Fruit fly (Drosophila melanogaster): ENCODE data around the gene CG33293.

CG33293 gene

DNA sequence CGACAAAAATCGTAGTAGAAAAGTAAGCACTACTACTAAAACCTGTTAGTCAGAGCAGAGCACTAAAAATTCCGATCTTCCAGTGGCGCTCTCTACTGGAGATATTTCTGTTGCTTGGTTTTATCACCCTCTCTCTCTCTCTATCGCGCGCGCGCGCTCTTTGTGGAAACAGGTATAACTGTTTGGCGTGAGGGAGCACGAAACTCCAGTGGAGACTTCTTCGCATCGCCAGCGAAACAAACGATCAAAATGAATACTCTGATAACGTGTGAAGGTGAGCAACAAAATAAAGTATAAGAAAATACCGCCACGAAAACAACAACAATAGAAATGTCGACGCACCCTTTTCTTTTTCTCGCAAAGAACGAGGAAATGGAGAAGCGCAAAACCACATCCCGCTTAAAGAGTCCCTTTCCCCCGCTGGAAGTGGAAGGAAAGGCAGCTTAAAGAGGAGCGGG is 24.2 kb downstream of the CG33293 start:
- TF ChIP-seq CG4496 (GFP tag; IDR thresholded peaks at IDR 0.05) (no peak), CG9948 (tag; optimal IDR thresholded peaks at IDR 0.05) (no peak), Pif1A (GFP tag; optimal IDR thresholded peaks at IDR 0.05) (no peak), CG10348 (GFP tag; IDR thresholded peaks at IDR 0.05) (no peak), EcR (GFP tag; optimal IDR thresholded peaks at IDR 0.05) (peak; percentile 60), CG8159 (tag; optimal IDR thresholded peaks at IDR 0.05) (no peak), D1 (tag; optimal IDR thresholded peaks at IDR 0.05) (no peak), Snoo (tag; optimal IDR thresholded peaks at IDR 0.05) (no peak), CG8301 (tag; optimal IDR thresholded peaks at IDR 0.05) (no peak)

DNA sequence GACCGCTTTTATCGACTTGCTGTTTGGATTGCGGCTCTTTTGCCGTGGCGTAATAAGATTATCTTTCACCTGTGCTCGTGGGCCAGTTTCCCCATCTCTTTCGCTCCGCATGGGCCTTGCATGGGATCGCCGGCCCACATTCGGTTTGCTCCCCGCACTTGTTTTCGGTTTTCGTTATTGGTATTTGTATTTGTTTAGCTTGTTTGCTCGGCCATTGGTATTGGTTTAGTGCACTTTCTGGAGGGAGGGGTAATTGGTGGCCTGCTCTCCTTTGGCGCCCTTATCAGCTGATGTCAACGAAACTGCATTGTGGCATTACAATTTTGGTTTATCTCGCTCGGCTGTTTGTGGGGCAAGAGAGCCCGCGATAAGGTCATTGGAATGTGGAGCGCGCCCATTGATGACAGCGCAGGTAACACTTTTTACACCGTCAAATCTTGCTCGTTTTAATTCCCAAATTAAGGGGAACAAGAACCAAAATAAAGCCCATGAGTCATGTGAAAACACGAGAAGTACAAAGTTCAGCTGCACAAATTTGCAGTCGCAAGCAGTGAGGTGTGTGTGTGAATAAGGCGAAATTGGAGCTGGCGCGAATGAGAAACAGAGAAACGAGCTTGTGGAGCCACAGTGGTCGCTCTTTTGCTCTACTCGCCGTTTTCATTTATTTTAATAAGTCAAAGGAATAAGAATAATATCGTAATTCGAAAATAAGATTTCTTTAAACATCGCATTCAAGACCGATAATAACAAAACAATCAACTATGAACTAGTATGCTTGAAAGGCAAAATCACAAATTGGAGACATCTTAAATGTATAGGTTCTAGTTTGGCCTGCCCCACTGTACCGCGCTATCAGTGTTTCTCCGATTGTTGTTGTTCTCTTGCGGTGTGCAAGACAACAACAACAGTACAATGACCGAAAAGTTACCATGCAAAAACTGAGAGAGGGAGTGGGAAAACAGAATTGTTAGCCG is 24.9 kb downstream of the CG33293 start:
- TF ChIP-seq CG14655 (GFP tag; optimal IDR thresholded peaks at IDR 0.05) (peak; percentile 90), Pif1A (GFP tag; optimal IDR thresholded peaks at IDR 0.05) (peak; percentile 89), CG12605 (GFP tag; IDR thresholded peaks at IDR 0.05) (peak; percentile 80), D1 (tag; optimal IDR thresholded peaks at IDR 0.05) (peak; percentile 45), CG8159 (tag; optimal IDR thresholded peaks at IDR 0.05) (peak; percentile 89), CG13204 (GFP tag; optimal IDR thresholded peaks at IDR 0.05) (peak; percentile 82), EcR (GFP tag; optimal IDR thresholded peaks at IDR 0.05) (peak; percentile 88), CG34367 (tag; optimal IDR thresholded peaks at IDR 0.05) (peak; percentile 84), CG8301 (tag; optimal IDR thresholded peaks at IDR 0.05) (peak; percentile 90), Snoo (tag; optimal IDR thresholded peaks at IDR 0.05) (peak; percentile 85), gl (tag; optimal IDR thresholded peaks at IDR 0.05) (peak; percentile 70), Ets98B (GFP tag; IDR thresholded peaks at IDR 0.05) (peak; percentile 79), CG17806 (tag; optimal IDR thresholded peaks at IDR 0.05) (peak; percentile 82), CG15710 (tag; optimal IDR thresholded peaks at IDR 0.05) (peak; percentile 90), CG9948 (tag; optimal IDR thresholded peaks at IDR 0.05) (peak; percentile 88), CG32121 (GFP tag; IDR thresholded peaks at IDR 0.05) (peak; percentile 76), CG10348 (GFP tag; IDR thresholded peaks at IDR 0.05) (no peak), CG4496 (GFP tag; IDR thresholded peaks at IDR 0.05) (peak; percentile 84), fd96Ca (GFP tag; IDR thresholded peaks at IDR 0.05) (peak; percentile 87), Pif1B (GFP tag; optimal IDR thresholded peaks at IDR 0.05) (peak; percentile 83), rn (GFP tag; IDR thresholded peaks at IDR 0.05) (peak; percentile 63)

DNA sequence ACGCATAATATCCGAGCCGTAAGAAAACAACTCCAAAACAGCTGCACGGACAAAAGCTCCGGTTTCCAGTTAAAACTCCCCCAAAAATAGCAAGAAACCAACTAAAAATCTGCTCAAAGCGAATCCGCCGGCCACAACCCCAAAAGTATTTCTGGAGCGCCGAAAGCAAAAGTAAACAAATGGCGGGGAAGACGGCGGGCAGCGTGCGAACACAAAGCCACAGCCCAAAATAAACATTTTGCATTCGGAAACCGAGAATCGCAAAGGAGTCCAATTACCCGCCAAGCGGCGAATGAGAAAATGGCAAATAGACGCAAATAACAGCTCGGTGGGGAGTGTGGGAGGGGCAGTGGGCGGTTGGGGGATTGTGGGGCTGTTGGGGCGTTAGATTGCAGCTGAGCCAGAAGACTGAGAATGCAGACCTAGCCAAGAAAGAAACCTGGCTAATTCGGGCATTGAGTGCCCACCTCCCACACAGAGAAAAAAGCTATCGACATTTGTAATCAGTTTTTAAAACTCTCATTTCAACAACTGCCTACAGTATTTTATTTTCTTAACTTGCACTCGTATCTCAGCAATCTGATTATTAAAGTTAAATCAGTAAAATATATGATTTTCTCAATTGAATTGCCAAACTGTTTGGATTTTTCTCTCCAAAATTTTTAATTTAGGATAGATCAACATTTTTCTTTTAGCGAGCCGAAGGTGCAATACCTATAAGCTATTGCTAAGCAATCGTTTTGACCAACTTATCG is 26.2 kb downstream of the CG33293 start:
- TF ChIP-seq D1 (tag; optimal IDR thresholded peaks at IDR 0.05), result no peak
- TF ChIP-seq CG13204 (GFP tag; optimal IDR thresholded peaks at IDR 0.05), result no peak
- TF ChIP-seq fd96Ca (GFP tag; IDR thresholded peaks at IDR 0.05), result 0 out of 3 replicates have a peak, but pooled peaks have one; percentile 34
- no peak for TF ChIP-seq gl (tag; optimal IDR thresholded peaks at IDR 0.05)
- 0 out of 3 replicates have a peak, but pooled peaks have one; percentile 33 for TF ChIP-seq CG4496 (GFP tag; IDR thresholded peaks at IDR 0.05)
- TF ChIP-seq CG14655 (GFP tag; optimal IDR thresholded peaks at IDR 0.05), result peak; percentile 51
- TF ChIP-seq CG8301 (tag; optimal IDR thresholded peaks at IDR 0.05), result peak; percentile 43
- peak; percentile 23; the same call in 1 of the 2 replicates for TF ChIP-seq Ets98B (GFP tag; IDR thresholded peaks at IDR 0.05)
- TF ChIP-seq CG9948 (tag; optimal IDR thresholded peaks at IDR 0.05), result no peak
- no peak for TF ChIP-seq EcR (GFP tag; optimal IDR thresholded peaks at IDR 0.05)

DNA sequence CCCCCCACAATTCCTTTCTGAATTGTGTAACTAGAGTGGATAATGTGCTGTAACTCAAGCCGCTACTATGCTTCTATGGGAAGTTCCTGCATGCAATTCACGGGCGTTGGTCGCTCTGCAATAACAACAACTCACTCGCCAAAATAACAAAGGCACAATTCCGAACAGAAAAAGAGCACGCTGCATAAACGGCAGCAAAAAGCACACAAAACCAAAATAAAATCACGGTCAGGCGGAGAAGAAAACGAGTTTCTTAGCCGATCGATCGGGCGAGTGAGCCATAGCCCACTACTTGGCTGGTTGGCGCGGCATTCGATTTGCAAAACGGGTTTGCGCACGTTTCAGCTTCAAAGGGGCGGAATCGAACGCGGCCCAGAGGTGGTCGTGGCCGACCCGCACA is 27.2 kb downstream of the CG33293 start:
- no peak for TF ChIP-seq D1 (tag; optimal IDR thresholded peaks at IDR 0.05)
- TF ChIP-seq CG10348 (GFP tag; IDR thresholded peaks at IDR 0.05), result no peak
- TF ChIP-seq fd96Ca (GFP tag; IDR thresholded peaks at IDR 0.05), result no peak
- no peak for TF ChIP-seq CG32121 (GFP tag; IDR thresholded peaks at IDR 0.05)
- TF ChIP-seq Pif1A (GFP tag; optimal IDR thresholded peaks at IDR 0.05), result no peak
- no peak for TF ChIP-seq CG9948 (tag; optimal IDR thresholded peaks at IDR 0.05)
- TF ChIP-seq Ets98B (GFP tag; IDR thresholded peaks at IDR 0.05), result peak; percentile 34; the same call in 1 of the 2 replicates
- TF ChIP-seq Pif1B (GFP tag; optimal IDR thresholded peaks at IDR 0.05), result no peak
- no peak for TF ChIP-seq CG34367 (tag; optimal IDR thresholded peaks at IDR 0.05)
- no peak for TF ChIP-seq CG15710 (tag; optimal IDR thresholded peaks at IDR 0.05)
- no peak for TF ChIP-seq CG14655 (GFP tag; optimal IDR thresholded peaks at IDR 0.05)
- TF ChIP-seq gl (tag; optimal IDR thresholded peaks at IDR 0.05), result peak; percentile 13
- no peak for TF ChIP-seq CG8159 (tag; optimal IDR thresholded peaks at IDR 0.05)
- TF ChIP-seq CG12605 (GFP tag; IDR thresholded peaks at IDR 0.05), result no peak
- no peak for TF ChIP-seq CG4496 (GFP tag; IDR thresholded peaks at IDR 0.05)
- no peak for TF ChIP-seq Snoo (tag; optimal IDR thresholded peaks at IDR 0.05)
- peak; percentile 63 for TF ChIP-seq EcR (GFP tag; optimal IDR thresholded peaks at IDR 0.05)
- TF ChIP-seq CG13204 (GFP tag; optimal IDR thresholded peaks at IDR 0.05), result peak; percentile 86
- no peak for TF ChIP-seq CG8301 (tag; optimal IDR thresholded peaks at IDR 0.05)
- TF ChIP-seq rn (GFP tag; IDR thresholded peaks at IDR 0.05), result no peak
- TF ChIP-seq CG17806 (tag; optimal IDR thresholded peaks at IDR 0.05), result no peak

dm6 chr3R:5212759-5213053 is 27.8 kb downstream of the CG33293 start:
- TF ChIP-seq CG12605 (GFP tag; IDR thresholded peaks at IDR 0.05) (no peak), CG17806 (tag; optimal IDR thresholded peaks at IDR 0.05) (no peak), CG13204 (GFP tag; optimal IDR thresholded peaks at IDR 0.05) (no peak), CG32121 (GFP tag; IDR thresholded peaks at IDR 0.05) (no peak), Pif1A (GFP tag; optimal IDR thresholded peaks at IDR 0.05) (no peak), CG15710 (tag; optimal IDR thresholded peaks at IDR 0.05) (no peak), CG9948 (tag; optimal IDR thresholded peaks at IDR 0.05) (no peak), fd96Ca (GFP tag; IDR thresholded peaks at IDR 0.05) (no peak), CG8301 (tag; optimal IDR thresholded peaks at IDR 0.05) (no peak), CG4496 (GFP tag; IDR thresholded peaks at IDR 0.05) (no peak), CG10348 (GFP tag; IDR thresholded peaks at IDR 0.05) (no peak), D1 (tag; optimal IDR thresholded peaks at IDR 0.05) (no peak)

Data from whole organism, pupa.